Fruit fly (Drosophila melanogaster): Measurements from ENCODE around the gene CG15628.

CG15628 gene

dm6 chr2L:4810044-4810609, 11.4 kb upstream of the CG15628 start (continued):
- TF ChIP-seq wdn (GFP tag; IDR thresholded peaks at IDR 0.05) (no peak), CHES-1-like (GFP tag; optimal IDR thresholded peaks at IDR 0.05) (peak; percentile 70), HLH54F (GFP tag; optimal IDR thresholded peaks at IDR 0.05) (no peak), CG18599 (GFP tag; optimal IDR thresholded peaks at IDR 0.05) (peak; percentile 36), CG12219 (GFP tag; optimal IDR thresholded peaks at IDR 0.05) (no peak), CG14965 (GFP tag; optimal IDR thresholded peaks at IDR 0.05; ENCODE audit: borderline replicate concordance) (no peak), CG18262 (tag; optimal IDR thresholded peaks at IDR 0.05) (peak; percentile 34), Ets65A (GFP tag) (peak; percentile 36), lmd (GFP tag; IDR thresholded peaks at IDR 0.05) (no peak; the same call in 1 of the 2 replicates), danr (GFP tag; IDR thresholded peaks at IDR 0.05) (no peak), CG10462 (GFP tag; optimal IDR thresholded peaks at IDR 0.05) (no peak), Bdp1 (GFP tag; optimal IDR thresholded peaks at IDR 0.05) (peak; percentile 24), gem (tag; optimal IDR thresholded peaks at IDR 0.05) (peak; percentile 69), CG12942 (GFP tag; optimal IDR thresholded peaks at IDR 0.05) (peak; percentile 1), Hr3 (GFP tag; optimal IDR thresholded peaks at IDR 0.05) (no peak), Dp (GFP tag; optimal IDR thresholded peaks at IDR 0.05) (peak; percentile 48), Oaz (GFP tag; IDR thresholded peaks at IDR 0.05) (no peak), Mad (GFP tag; optimal IDR thresholded peaks at IDR 0.05) (peak; percentile 48), peb (GFP tag; IDR thresholded peaks at IDR 0.05) (no peak), Ada2b (GFP tag; IDR thresholded peaks at IDR 0.05) (no peak), cato (GFP tag; optimal IDR thresholded peaks at IDR 0.05; ENCODE audit: borderline replicate concordance) (no peak), bowl (GFP tag; IDR thresholded peaks at IDR 0.05) (no peak), CG17359 (tag; optimal IDR thresholded peaks at IDR 0.05) (no peak), CG18011 (GFP tag; optimal IDR thresholded peaks at IDR 0.05) (no peak), CG7963 (GFP tag; IDR thresholded peaks at IDR 0.05; ENCODE audit: partially characterized antibody) (0 out of 3 replicates have a peak, but pooled peaks have one; percentile 5), CG30403 (GFP tag; optimal IDR thresholded peaks at IDR 0.05) (peak; percentile 52), CG16815 (GFP tag; optimal IDR thresholded peaks at IDR 0.05) (no peak), D19A (tag; optimal IDR thresholded peaks at IDR 0.05) (peak; percentile 81), shn (GFP tag; optimal IDR thresholded peaks at IDR 0.05) (peak; percentile 13), ase (GFP tag; IDR thresholded peaks at IDR 0.05) (no peak), Doc3 (GFP tag; IDR thresholded peaks at IDR 0.05; ENCODE audit: partially characterized antibody) (no peak), ac (GFP tag; optimal IDR thresholded peaks at IDR 0.05) (no peak), CG7928 (GFP tag; optimal IDR thresholded peaks at IDR 0.05) (no peak), CTCF (GFP tag; optimal IDR thresholded peaks at IDR 0.05) (peak; percentile 48), CG17328 (GFP tag; IDR thresholded peaks at IDR 0.05) (0 out of 2 replicates have a peak, but pooled peaks have one; percentile 27), CG34422 (GFP tag; IDR thresholded peaks at IDR 0.05) (peak; percentile 98), TFAM (GFP tag; optimal IDR thresholded peaks at IDR 0.05) (no peak), mirr (GFP tag; optimal IDR thresholded peaks at IDR 0.05) (peak; percentile 60), gcm (GFP tag; optimal IDR thresholded peaks at IDR 0.05) (peak; percentile 69), CG32772 (GFP tag; IDR thresholded peaks at IDR 0.05) (peak; percentile 71), Mrtf (GFP tag; IDR thresholded peaks at IDR 0.05) (no peak), odd (GFP tag; optimal IDR thresholded peaks at IDR 0.05) (no peak), CG7839 (tag; optimal IDR thresholded peaks at IDR 0.05) (peak; percentile 53), cg (GFP tag; optimal IDR thresholded peaks at IDR 0.05) (peak; percentile 60), ind (GFP tag; optimal IDR thresholded peaks at IDR 0.05) (no peak), tgo (GFP tag; IDR thresholded peaks at IDR 0.05) (peak; percentile 28; the same call in 1 of the 3 replicates), CG9727 (GFP tag; optimal IDR thresholded peaks at IDR 0.05) (peak; percentile 25), CG1647 (GFP tag; optimal IDR thresholded peaks at IDR 0.05) (peak; percentile 13), mam (GFP tag; optimal IDR thresholded peaks at IDR 0.05) (no peak), CG30431 (GFP tag; optimal IDR thresholded peaks at IDR 0.05) (no peak), CG8089 (GFP tag; optimal IDR thresholded peaks at IDR 0.05) (no peak), run (tag; optimal IDR thresholded peaks at IDR 0.05) (peak; percentile 32)
